Fruit fly (Drosophila melanogaster) whole organism, embryonic: ENCODE measurements around the gene CG3457.

ENCODE experiments used
- Atf6 ChIP-seq: fragments of 200-800 bp; sonication (Bioruptor generic); IDR thresholded peaks from 2 replicates; pipeline ENCODE4 v1.3.6; 2022; ENCODE audit warnings: missing biosample characterization, missing genetic modification characterization
- B-H1 ChIP-seq: fragments of 200-800 bp; sonication (Bioruptor generic); IDR thresholded peaks from 3 replicates; pipeline ENCODE4 v1.3.6; 2022; ENCODE audit warnings: missing biosample characterization, missing genetic modification characterization
- Bgb ChIP-seq: fragments of 200-800 bp; sonication (Bioruptor generic); IDR thresholded peaks from 2 replicates; pipeline ENCODE4 v1.3.6; 2022; ENCODE audit warnings: missing biosample characterization, missing genetic modification characterization; ENCODE audit not compliant: partially characterized antibody
- CG12236 ChIP-seq: fragments of 200-800 bp; sonication (Bioruptor generic); optimal IDR thresholded peaks from 2 replicates; lab custom pipeline; 2016; ENCODE audit warnings: missing biosample characterization, missing genetic modification characterization
- CG14710 ChIP-seq: fragments of 200-800 bp; sonication (Bioruptor generic); optimal IDR thresholded peaks from 3 replicates; lab custom pipeline; 2019; ENCODE audit warnings: missing biosample characterization, mild to moderate bottlenecking, missing genetic modification characterization, moderate library complexity
- CG1603 ChIP-seq: fragments of 200-800 bp; sonication (Bioruptor generic); optimal IDR thresholded peaks from 2 replicates; lab custom pipeline; 2019; ENCODE audit warnings: missing biosample characterization, mild to moderate bottlenecking, missing genetic modification characterization, moderate library complexity
- CG16813 ChIP-seq: fragments of 200-800 bp; sonication (Bioruptor generic); IDR thresholded peaks from 3 replicates; pipeline ENCODE4 v1.3.6; 2022; ENCODE audit warnings: missing biosample characterization, missing genetic modification characterization; ENCODE audit not compliant: partially characterized antibody
- CG17186 ChIP-seq: fragments of 200-800 bp; sonication (Bioruptor generic); optimal IDR thresholded peaks from 3 replicates; lab custom pipeline; 2017; ENCODE audit warnings: missing biosample characterization, missing genetic modification reagents, missing genetic modification characterization
- CG17912 ChIP-seq: fragments of 200-800 bp; sonication (Bioruptor generic); optimal IDR thresholded peaks from 2 replicates; lab custom pipeline; 2018; ENCODE audit warnings: missing biosample characterization, mild to moderate bottlenecking, missing genetic modification characterization
- CG2129 ChIP-seq: fragments of 200-800 bp; sonication (Bioruptor generic); IDR thresholded peaks from 2 replicates; pipeline ENCODE4 v1.3.6; 2022; ENCODE audit warnings: missing biosample characterization, missing genetic modification characterization; ENCODE audit not compliant: partially characterized antibody
- CG7928 ChIP-seq: fragments of 200-800 bp; sonication (Bioruptor generic); optimal IDR thresholded peaks from 2 replicates; lab custom pipeline; 2017; ENCODE audit warnings: missing biosample characterization, mild to moderate bottlenecking, missing genetic modification characterization
- CG8290 ChIP-seq, 3 experiments: fragments of 200-800 bp; sonication (Bioruptor generic); optimal IDR thresholded peaks; 2 replicates each; lab custom pipeline; 2016 to 2019; ENCODE audit warnings: missing biosample characterization in 3 of 3, missing genetic modification characterization in 3 of 3, mild to moderate bottlenecking in 2 of 3, moderate library complexity in 1 of 3
- CG8359 ChIP-seq: fragments of 200-800 bp; sonication (Bioruptor generic); optimal IDR thresholded peaks from 2 replicates; lab custom pipeline; 2017; ENCODE audit warnings: missing biosample characterization, mild to moderate bottlenecking, missing genetic modification characterization, borderline replicate concordance
- CTCF ChIP-seq: fragments of 200-800 bp; sonication (Bioruptor generic); optimal IDR thresholded peaks from 2 replicates; lab custom pipeline; 2017; ENCODE audit warnings: missing biosample characterization, mild to moderate bottlenecking, missing genetic modification characterization, moderate library complexity
- CoRest ChIP-seq: fragments of 200-800 bp; sonication (Bioruptor generic); optimal IDR thresholded peaks from 3 replicates; lab custom pipeline; 2018; ENCODE audit warnings: missing biosample characterization, mild to moderate bottlenecking, missing genetic modification characterization, moderate library complexity
- Dll ChIP-seq: fragments of 200-800 bp; sonication (Bioruptor generic); IDR thresholded peaks from 4 replicates; pipeline ENCODE4 v1.3.6; 2022; ENCODE audit warnings: missing biosample characterization, missing genetic modification characterization; ENCODE audit not compliant: partially characterized antibody
- Doc2 ChIP-seq: fragments of 200-800 bp; sonication (Bioruptor generic); IDR thresholded peaks from 2 replicates; pipeline ENCODE4 v1.3.6; 2022; ENCODE audit warnings: missing biosample characterization, missing genetic modification characterization
- Dp ChIP-seq: fragments of 200-800 bp; sonication (Bioruptor generic); optimal IDR thresholded peaks from 2 replicates; lab custom pipeline; 2018; ENCODE audit warnings: missing biosample characterization, mild to moderate bottlenecking, missing genetic modification characterization, moderate library complexity
- Dref ChIP-seq: fragments of 200-800 bp; sonication (Bioruptor generic); IDR thresholded peaks from 2 replicates; pipeline ENCODE4 v1.3.6; 2022; ENCODE audit warnings: missing biosample characterization, missing genetic modification characterization
- E2f2 ChIP-seq: fragments of 200-800 bp; sonication (Bioruptor generic); IDR thresholded peaks from 2 replicates; pipeline ENCODE4 v1.3.6; 2022; ENCODE audit warnings: missing biosample characterization, missing genetic modification characterization
- Myb ChIP-seq: fragments of 200-800 bp; sonication (Bioruptor generic); optimal IDR thresholded peaks from 2 replicates; lab custom pipeline; 2016; ENCODE audit warnings: missing biosample characterization, missing genetic modification characterization
- Nf-YC ChIP-seq: fragments of 200-800 bp; optimal IDR thresholded peaks from 3 replicates; lab custom pipeline; 2019; ENCODE audit warnings: missing biosample characterization, mild to moderate bottlenecking, missing genetic modification characterization, moderate library complexity
- Opbp ChIP-seq: fragments of 200-800 bp; sonication (Bioruptor generic); IDR thresholded peaks from 3 replicates; pipeline ENCODE4 v1.3.6; 2022; ENCODE audit warnings: missing biosample characterization, missing genetic modification characterization; ENCODE audit not compliant: partially characterized antibody
- Scr ChIP-seq: fragments of 200-800 bp; sonication (Bioruptor generic); IDR thresholded peaks from 2 replicates; pipeline ENCODE4 v1.3.6; 2022; ENCODE audit warnings: missing biosample characterization, missing genetic modification characterization; ENCODE audit not compliant: partially characterized antibody
- Stat92E ChIP-seq, 3 experiments: fragments of >200 bp in 2 of 3; fragments of 200-800 bp in 1 of 3; sonication (Bioruptor generic) in 1 of 3; optimal IDR thresholded peaks; 2 replicates each; lab custom pipeline; 2017 to 2019; ENCODE audit warnings: missing biosample characterization in 3 of 3, missing genetic modification characterization in 3 of 3, mild to moderate bottlenecking in 1 of 3, moderate library complexity in 1 of 3
- ara ChIP-seq: fragments of 200-800 bp; sonication (Bioruptor generic); IDR thresholded peaks from 2 replicates; pipeline ENCODE4 v1.3.6; 2022; ENCODE audit warnings: missing biosample characterization, missing genetic modification characterization
- bbx ChIP-seq: fragments of 200-800 bp; sonication (Bioruptor generic); IDR thresholded peaks from 2 replicates; pipeline ENCODE4 v1.3.6; 2022; ENCODE audit warnings: missing biosample characterization, missing genetic modification characterization; ENCODE audit not compliant: partially characterized antibody
- cg ChIP-seq: fragments of 200-800 bp; sonication (Bioruptor generic); optimal IDR thresholded peaks from 3 replicates; lab custom pipeline; 2019; ENCODE audit warnings: missing biosample characterization, mild to moderate bottlenecking, missing genetic modification characterization, moderate library complexity
- chinmo ChIP-seq: fragments of 200-800 bp; sonication (Bioruptor generic); IDR thresholded peaks from 4 replicates; pipeline ENCODE4 v1.3.6; 2022; ENCODE audit warnings: missing biosample characterization, missing genetic modification characterization; ENCODE audit not compliant: partially characterized antibody
- dm ChIP-seq: fragments of 200-800 bp; sonication (Bioruptor generic); optimal IDR thresholded peaks from 3 replicates; lab custom pipeline; 2016; ENCODE audit warnings: missing biosample characterization, missing genetic modification characterization
- dysf ChIP-seq: fragments of 200-800 bp; sonication (Bioruptor generic); IDR thresholded peaks from 3 replicates; pipeline ENCODE4 v1.3.6; 2022; ENCODE audit warnings: missing biosample characterization, missing genetic modification characterization
- gcm2 ChIP-seq: fragments of 200-800 bp; sonication (Bioruptor generic); optimal IDR thresholded peaks from 2 replicates; lab custom pipeline; 2016; ENCODE audit warnings: missing biosample characterization, missing genetic modification characterization
- gem ChIP-seq: fragments of 200-800 bp; sonication (Bioruptor generic); optimal IDR thresholded peaks from 2 replicates; lab custom pipeline; 2019; ENCODE audit warnings: missing biosample characterization, mild to moderate bottlenecking, missing genetic modification characterization, moderate library complexity
- grau ChIP-seq: fragments of 200-800 bp; optimal IDR thresholded peaks from 3 replicates; lab custom pipeline; 2019; ENCODE audit warnings: missing biosample characterization, mild to moderate bottlenecking, missing genetic modification characterization, moderate library complexity
- knrl ChIP-seq: fragments of 200-800 bp; sonication (Bioruptor generic); IDR thresholded peaks from 3 replicates; pipeline ENCODE4 v1.3.6; 2022; ENCODE audit warnings: missing biosample characterization, missing genetic modification characterization; ENCODE audit not compliant: partially characterized antibody
- lbe ChIP-seq: fragments of 200-800 bp; sonication (Bioruptor generic); optimal IDR thresholded peaks from 2 replicates; lab custom pipeline; 2016; ENCODE audit warnings: missing biosample characterization, mild to moderate bottlenecking, missing genetic modification characterization
- nerfin-2 ChIP-seq: fragments of 200-800 bp; sonication (Bioruptor generic); IDR thresholded peaks from 2 replicates; pipeline ENCODE4 v1.3.6; 2022; ENCODE audit warnings: missing biosample characterization, missing genetic modification characterization; ENCODE audit not compliant: partially characterized antibody
- phol ChIP-seq: fragments of 200-800 bp; sonication (Bioruptor generic); optimal IDR thresholded peaks from 3 replicates; lab custom pipeline; 2018; ENCODE audit warnings: missing biosample characterization, mild to moderate bottlenecking, missing genetic modification characterization, moderate library complexity
- pzg ChIP-seq: fragments of 200-800 bp; sonication (Bioruptor generic); optimal IDR thresholded peaks from 3 replicates; lab custom pipeline; 2018; ENCODE audit warnings: missing biosample characterization, mild to moderate bottlenecking, missing genetic modification characterization, moderate library complexity
- shn ChIP-seq: fragments of 200-800 bp; sonication (Bioruptor generic); optimal IDR thresholded peaks from 3 replicates; lab custom pipeline; 2016; ENCODE audit warnings: missing biosample characterization, missing genetic modification characterization
- sna ChIP-seq: fragments of 200-800 bp; sonication (Bioruptor generic); IDR thresholded peaks from 2 replicates; pipeline ENCODE4 v1.3.6; 2022; ENCODE audit warnings: missing biosample characterization, missing genetic modification characterization; ENCODE audit not compliant: partially characterized antibody
- sr ChIP-seq: fragments of 200-800 bp; sonication (Bioruptor generic); IDR thresholded peaks from 3 replicates; pipeline ENCODE4 v1.3.6; 2022; ENCODE audit warnings: missing biosample characterization, missing genetic modification characterization
- stwl ChIP-seq: fragments of 200-800 bp; sonication (Bioruptor generic); optimal IDR thresholded peaks from 3 replicates; lab custom pipeline; 2018; ENCODE audit warnings: missing biosample characterization, mild to moderate bottlenecking, missing genetic modification characterization, moderate library complexity
- sug ChIP-seq: fragments of 200-800 bp; optimal IDR thresholded peaks from 2 replicates; lab custom pipeline; 2019; ENCODE audit warnings: missing biosample characterization, mild to moderate bottlenecking, missing genetic modification characterization, moderate library complexity
- tll ChIP-seq, 2 experiments: fragments of 200-800 bp in 1 of 2; fragments of >200 bp in 1 of 2; sonication (Bioruptor generic) in 1 of 2; optimal IDR thresholded peaks; 2 replicates each; lab custom pipeline; 2017 to 2019; ENCODE audit warnings: missing biosample characterization in 2 of 2, missing genetic modification characterization in 2 of 2, mild to moderate bottlenecking in 1 of 2, moderate library complexity in 1 of 2
- tna ChIP-seq: fragments of 200-800 bp; sonication (Bioruptor generic); IDR thresholded peaks from 2 replicates; pipeline ENCODE4 v1.3.6; 2022; ENCODE audit warnings: missing biosample characterization, missing genetic modification characterization; ENCODE audit not compliant: partially characterized antibody
- vvl ChIP-seq: fragments of 200-800 bp; sonication (Bioruptor generic); IDR thresholded peaks from 2 replicates; pipeline ENCODE4 v1.3.6; 2022; ENCODE audit warnings: missing biosample characterization, missing genetic modification characterization
- zen ChIP-seq: fragments of 200-800 bp; sonication (Bioruptor generic); optimal IDR thresholded peaks from 3 replicates; lab custom pipeline; 2018; ENCODE audit warnings: missing biosample characterization, mild to moderate bottlenecking, missing genetic modification characterization, moderate library complexity

CG3457 gene

dm6 chrX:2172420-2172827 lies 15.2 kb upstream of the CG3457 start, which contains the start of gene ND-B14.5A (continued):
- TF ChIP-seq CG16813 (GFP tag; lab: Robert Waterston, UW) (peak; percentile 93), Dp (peak; percentile 67), Dll (GFP tag; lab: Robert Waterston, UW) (peak; percentile 92), Dref (peak; percentile 97), chinmo (peak; percentile 96), B-H1 (GFP tag; lab: Robert Waterston, UW) (no peak), CG8290 (GFP tag; optimal IDR thresholded peaks at IDR 0.05; lab: Kevin White, UChicago) (no peak), CG8290 (tag; optimal IDR thresholded peaks at IDR 0.05; lab: Kevin White, UChicago) (peak in 1 of 2 experiments; percentile 27), CoRest (peak; percentile 33), Doc2 (GFP tag; lab: Robert Waterston, UW) (no peak), lbe (GFP tag; lab: Kevin White, UChicago) (no peak), gem (tag; lab: Kevin White, UChicago) (no peak), grau (tag; lab: Kevin White, UChicago) (peak; percentile 7), Stat92E (GFP tag; optimal IDR thresholded peaks at IDR 0.05; lab: Kevin White, UChicago) (no peak), nerfin-2 (peak; percentile 99), vvl (peak; percentile 22; the same call in 1 of the 2 replicates), CTCF (GFP tag; lab: Kevin White, UChicago) (peak; percentile 5), Bgb (peak; percentile 96), phol (tag; lab: Kevin White, UChicago) (peak; percentile 16), tna (GFP tag; lab: Robert Waterston, UW) (peak; percentile 98), CG17912 (GFP tag; lab: Kevin White, UChicago) (no peak), CG8359 (no peak), sr (GFP tag; lab: Robert Waterston, UW) (no peak), E2f2 (GFP tag; lab: Robert Waterston, UW) (peak; percentile 71), CG17186 (GFP tag; lab: Kevin White, UChicago) (peak; percentile 9), dysf (GFP tag; lab: Robert Waterston, UW) (no peak), Scr (GFP tag; lab: Robert Waterston, UW) (peak; percentile 90), sug (tag; lab: Kevin White, UChicago) (peak; percentile 21), tll (GFP tag; optimal IDR thresholded peaks at IDR 0.05; lab: Kevin White, UChicago) (no peak), Nf-YC (tag; lab: Kevin White, UChicago) (peak; percentile 11), cg (GFP tag; lab: Kevin White, UChicago) (no peak), CG12236 (no peak), pzg (GFP tag; lab: Kevin White, UChicago) (peak; percentile 78), gcm2 (GFP tag; lab: Kevin White, UChicago) (no peak), Atf6 (no peak), ara (GFP tag; lab: Robert Waterston, UW) (no peak), CG2129 (peak; percentile 83), sna (GFP tag; lab: Robert Waterston, UW) (peak; percentile 93), zen (tag; lab: Kevin White, UChicago) (peak; percentile 10), stwl (peak; percentile 74), knrl (GFP tag; lab: Robert Waterston, UW) (peak; percentile 80), Opbp (GFP tag; lab: Robert Waterston, UW) (peak; percentile 96), CG14710 (tag; lab: Kevin White, UChicago) (peak; percentile 43), CG1603 (tag; lab: Kevin White, UChicago) (peak; percentile 65), shn (GFP tag; lab: Kevin White, UChicago) (no peak), CG7928 (GFP tag; lab: Kevin White, UChicago) (peak; percentile 88), dm (no peak), Myb (GFP tag; lab: Kevin White, UChicago) (peak; percentile 97), bbx (GFP tag; lab: Robert Waterston, UW) (peak; percentile 97)
